Worm (Caenorhabditis elegans): ENCODE data around the gene mtre-1.
A peak's percentile ranks its signal among the peaks of the same experiment; 100 is the strongest.

mtre-1 gene

DNA sequence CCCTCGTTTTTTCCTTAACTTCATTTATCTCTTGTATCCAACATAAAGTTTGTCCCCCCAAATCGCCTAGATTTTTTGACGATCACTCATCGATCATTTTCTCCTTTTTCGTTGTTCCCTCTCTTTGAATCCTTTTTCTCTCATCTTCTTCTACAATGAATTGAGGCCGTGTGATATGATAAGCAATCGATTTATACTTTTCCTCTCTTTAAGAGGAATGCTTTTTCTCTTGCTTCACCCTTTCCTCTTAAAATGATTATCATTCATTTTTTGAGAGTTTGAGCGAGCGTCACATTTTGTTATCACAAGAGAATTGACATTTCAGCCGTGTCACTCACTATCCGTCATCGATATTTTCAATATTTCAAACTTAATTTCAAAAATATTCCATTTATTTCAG is 27.7 kb upstream of the mtre-1 start, which contains the start of gene K02C4.5:
TSS of gene K02C4.5 (plus strand) at position 395 of the 400 bp plus-strand sequence.
- TF ChIP-seq nhr-23 (tag; optimal IDR thresholded peaks at IDR 0.05) (no peak), sma-3 (GFP tag; optimal IDR thresholded peaks at IDR 0.05) (no peak), C34F6.9 (tag; optimal IDR thresholded peaks at IDR 0.05) (no peak), fos-1 (tag; optimal IDR thresholded peaks at IDR 0.05) (peak; percentile 98), crh-2 (tag; optimal IDR thresholded peaks at IDR 0.05) (peak; percentile 48), R02D3.7 (tag; optimal IDR thresholded peaks at IDR 0.05) (no peak), ceh-82 (tag; optimal IDR thresholded peaks at IDR 0.05) (no peak), nhr-129 (tag; optimal IDR thresholded peaks at IDR 0.05) (no peak), nhr-11 (tag; optimal IDR thresholded peaks at IDR 0.05) (no peak), skn-1 (tag; optimal IDR thresholded peaks at IDR 0.05) (peak; percentile 11)

DNA sequence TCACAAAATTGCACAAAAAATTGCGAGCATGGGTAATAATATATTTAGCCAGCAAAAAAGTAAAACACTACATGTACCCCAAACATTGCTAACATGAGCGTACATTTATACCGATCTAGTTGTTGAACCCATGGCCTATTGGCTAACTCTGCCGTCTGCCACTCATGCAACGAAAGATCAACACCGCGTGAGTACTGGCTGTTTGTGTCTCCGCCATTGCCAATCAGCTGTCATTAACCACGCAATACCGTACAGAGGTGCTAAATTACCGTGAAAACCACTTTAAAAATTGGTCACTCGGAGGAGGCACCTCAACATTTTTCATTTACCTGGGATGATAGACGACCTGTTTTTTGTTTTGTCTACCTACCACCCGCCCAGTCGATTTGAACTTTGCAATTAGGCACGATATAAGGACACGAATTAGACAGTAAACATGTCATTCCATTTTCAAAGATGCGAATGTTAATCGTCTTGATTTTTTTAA is 25.0 kb upstream of the mtre-1 start, which contains the start of gene K02C4.2:
TSS of gene K02C4.2 (plus strand) at position 437 of the 487 bp plus-strand sequence.
- TF ChIP-seq peb-1 (tag; optimal IDR thresholded peaks at IDR 0.05) (no peak), nhr-25 (tag; optimal IDR thresholded peaks at IDR 0.05) (peak; percentile 73), gmeb-1 (tag; optimal IDR thresholded peaks at IDR 0.05) (peak; percentile 74), aly-2 (tag; optimal IDR thresholded peaks at IDR 0.05) (no peak), zag-1 (tag; optimal IDR thresholded peaks at IDR 0.05) (peak; percentile 36), nhr-129 (tag; optimal IDR thresholded peaks at IDR 0.05) (peak; percentile 95), lin-39 (tag; optimal IDR thresholded peaks at IDR 0.05) (no peak), snpc-4 (tag; optimal IDR thresholded peaks at IDR 0.05) (peak; percentile 42), mdl-1 (tag; optimal IDR thresholded peaks at IDR 0.05) (peak in 1 of 2 experiments; percentile 9), lsy-2 (tag; optimal IDR thresholded peaks at IDR 0.05) (peak; percentile 12 to 73), elt-1 (tag; optimal IDR thresholded peaks at IDR 0.05) (no peak), unc-39 (tag; optimal IDR thresholded peaks at IDR 0.05) (no peak), crh-2 (tag; optimal IDR thresholded peaks at IDR 0.05) (peak; percentile 80), nhr-11 (tag; optimal IDR thresholded peaks at IDR 0.05) (peak; percentile 9), R02D3.7 (tag; optimal IDR thresholded peaks at IDR 0.05) (no peak), sma-9 (GFP tag; optimal IDR thresholded peaks at IDR 0.05) (peak; percentile 78), sma-9 (tag; optimal IDR thresholded peaks at IDR 0.05) (no peak), blmp-1 (tag; optimal IDR thresholded peaks at IDR 0.05; ENCODE audit: insufficient read depth) (peak; percentile 36), sma-3 (GFP tag; optimal IDR thresholded peaks at IDR 0.05) (peak; percentile 81), ceh-16 (tag; optimal IDR thresholded peaks at IDR 0.05) (peak; percentile 57), fos-1 (tag; optimal IDR thresholded peaks at IDR 0.05) (peak; percentile 90), C34F6.9 (tag; optimal IDR thresholded peaks at IDR 0.05) (peak; percentile 61), lin-11 (tag; optimal IDR thresholded peaks at IDR 0.05) (peak; percentile 42), ama-1 (optimal IDR thresholded peaks at IDR 0.05) (no peak), ztf-11 (tag; optimal IDR thresholded peaks at IDR 0.05) (no peak), Y55F3AM.14 (GFP tag; optimal IDR thresholded peaks at IDR 0.05) (peak; percentile 62), lin-13 (GFP tag; optimal IDR thresholded peaks at IDR 0.05) (peak; percentile 50), nhr-77 (tag; optimal IDR thresholded peaks at IDR 0.05) (peak; percentile 16), unc-55 (GFP tag; optimal IDR thresholded peaks at IDR 0.05) (peak; percentile 45), nhr-21 (tag; optimal IDR thresholded peaks at IDR 0.05) (peak; percentile 85), sem-4 (tag; optimal IDR thresholded peaks at IDR 0.05) (peak; percentile 69), F13H6.1 (tag; optimal IDR thresholded peaks at IDR 0.05) (peak; percentile 66)

DNA sequence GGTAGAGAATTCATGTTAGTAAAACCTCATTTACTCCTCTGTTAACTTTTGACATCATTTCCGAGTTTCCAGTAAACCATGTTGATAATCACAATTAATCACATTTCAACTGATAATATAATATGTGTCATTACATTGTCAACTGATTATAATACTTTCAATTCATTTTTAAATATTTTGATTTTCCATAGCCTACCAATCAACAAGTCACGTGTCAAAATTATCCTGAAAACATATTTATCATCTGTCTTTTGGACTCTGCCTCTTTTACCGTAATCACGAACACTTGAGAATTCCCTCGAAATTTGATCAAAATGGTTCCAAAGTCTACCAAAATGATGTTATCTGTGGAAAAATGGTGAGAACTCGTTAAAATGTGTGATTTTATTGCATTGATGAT is 23.7 kb upstream of the mtre-1 start:
- TF ChIP-seq fos-1 (tag; optimal IDR thresholded peaks at IDR 0.05), result peak; percentile 47
- TF ChIP-seq snpc-4 (tag; optimal IDR thresholded peaks at IDR 0.05), result no peak

DNA sequence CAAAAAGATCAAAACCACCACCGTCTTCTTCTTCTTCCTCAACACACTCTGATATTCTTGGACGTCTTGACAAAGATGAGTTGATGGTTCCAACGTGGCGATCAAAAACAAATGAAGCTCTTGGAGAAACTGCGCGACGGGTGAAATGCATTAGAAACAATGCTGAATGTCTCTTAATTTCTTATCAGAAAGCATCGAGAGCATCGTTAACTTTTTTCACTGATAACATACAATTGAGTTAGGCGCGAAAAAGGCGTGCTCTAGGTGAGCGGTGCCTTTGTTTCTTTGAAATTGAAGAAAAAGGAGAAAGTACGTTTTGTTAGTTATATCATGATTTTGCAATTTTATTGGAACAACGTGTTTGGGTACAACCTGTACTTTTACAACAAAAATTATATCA is 22.8 kb upstream of the mtre-1 start, which contains the start of gene gpcp-2:
TSS of gene gpcp-2 (minus strand) at position 153 of the 400 bp plus-strand sequence.
- TF ChIP-seq fos-1 (tag; optimal IDR thresholded peaks at IDR 0.05) (peak; percentile 39), nhr-11 (tag; optimal IDR thresholded peaks at IDR 0.05) (no peak)

Measured in whole organism, L2 larva.